Worm (Caenorhabditis elegans): ENCODE results near the gene ZC239.15.

DNA sequence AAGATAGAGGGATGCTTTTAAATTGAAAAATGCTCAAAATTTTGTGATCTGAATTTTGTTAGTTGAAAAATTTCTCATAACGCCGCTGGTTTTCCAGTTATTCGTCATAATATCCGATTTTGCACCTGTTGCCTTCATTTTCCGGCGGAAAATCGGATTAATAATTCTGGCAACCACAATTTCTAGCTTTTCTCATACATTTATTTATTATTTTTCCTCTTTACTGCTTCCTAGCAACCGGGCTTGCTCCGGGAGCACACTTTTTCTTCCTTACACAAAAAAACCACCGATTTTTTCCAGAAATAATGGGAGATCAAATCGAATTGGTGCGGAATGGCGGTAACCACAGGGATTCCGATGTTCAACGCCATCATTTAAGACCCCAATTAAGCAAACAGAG lies 42.8 kb upstream of the ZC239.15 start, which contains the start of gene F02E11.7:
- TF ChIP-seq ceh-45 (GFP tag; IDR thresholded peaks at IDR 0.05) = no peak
- no peak for TF ChIP-seq ceh-48 (tag; optimal IDR thresholded peaks at IDR 0.05)
- TF ChIP-seq hlh-8 (tag; optimal IDR thresholded peaks at IDR 0.05) = no peak
- no peak for TF ChIP-seq nfya-1 (tag; optimal IDR thresholded peaks at IDR 0.05)
- TF ChIP-seq fkh-10 (GFP tag; optimal IDR thresholded peaks at IDR 0.05) = no peak

Measured in whole organism, late embryonic.